Worm (Caenorhabditis elegans) whole organism, L1 larva: ENCODE results near the gene F09G8.10.
A peak's percentile ranks its signal among the peaks of the same experiment; 100 is the strongest.

Source experiments
- C34B4.2 ChIP-seq: sonication (generic microtip); optimal IDR thresholded peaks from 2 replicates; lab custom pipeline; 2017; ENCODE audit warnings: mild to moderate bottlenecking, missing genetic modification characterization, missing compliant biosample characterization
- F16B12.6 ChIP-seq: fragments of 150-350 bp; optimal IDR thresholded peaks from 2 replicates; lab custom pipeline; 2014; ENCODE audit warnings: missing biosample characterization, missing genetic modification characterization
- Y116A8C.19 ChIP-seq: sonication (generic microtip); optimal IDR thresholded peaks from 2 replicates; lab custom pipeline; 2016; ENCODE audit warnings: missing compliant biosample characterization, missing genetic modification characterization, borderline replicate concordance
- alr-1 ChIP-seq: fragments of 200-800 bp; sonication (Bioruptor generic); optimal IDR thresholded peaks from 2 replicates; lab custom pipeline; 2018; ENCODE audit warnings: borderline replicate concordance, mild to moderate bottlenecking, missing genetic modification characterization, missing compliant biosample characterization
- aly-2 ChIP-seq: fragments of 150-350 bp; optimal IDR thresholded peaks from 2 replicates; lab custom pipeline; 2014; ENCODE audit warnings: missing biosample characterization, missing genetic modification characterization
- ama-1 ChIP-seq: fragments of 150-350 bp; optimal IDR thresholded peaks from 2 replicates; lab custom pipeline; 2014
- blmp-1 ChIP-seq: fragments of 150-350 bp; optimal IDR thresholded peaks from 2 replicates; lab custom pipeline; 2014; ENCODE audit warnings: missing biosample characterization, missing genetic modification characterization
- ceh-63 ChIP-seq: fragments of 200-800 bp; sonication (Bioruptor generic); optimal IDR thresholded peaks from 2 replicates; lab custom pipeline; 2018; ENCODE audit warnings: mild to moderate bottlenecking, missing genetic modification characterization, missing compliant biosample characterization
- ceh-82 ChIP-seq, 3 experiments: fragments of 150-350 bp in 1 of 3; sonication (generic microtip) in 2 of 3; optimal IDR thresholded peaks; 2 replicates each; lab custom pipeline; 2014 to 2017; ENCODE audit warnings: missing biosample characterization in 3 of 3, missing genetic modification characterization in 3 of 3
- ceh-88 ChIP-seq: fragments of 200-800 bp; sonication (Bioruptor generic); IDR thresholded peaks from 2 replicates; pipeline ENCODE4 v1.3.6; 2022; ENCODE audit warnings: missing genetic modification characterization, missing compliant biosample characterization
- ceh-90 ChIP-seq: sonication (generic microtip); optimal IDR thresholded peaks from 2 replicates; lab custom pipeline; 2016; ENCODE audit warnings: missing genetic modification characterization, missing compliant biosample characterization
- ces-1 ChIP-seq: fragments of 150-350 bp; optimal IDR thresholded peaks from 2 replicates; lab custom pipeline; 2014; ENCODE audit warnings: missing biosample characterization, missing genetic modification reagents, missing genetic modification characterization
- dsc-1 ChIP-seq: sonication (generic microtip); optimal IDR thresholded peaks from 2 replicates; lab custom pipeline; 2016; ENCODE audit warnings: mild to moderate bottlenecking, missing genetic modification characterization, missing compliant biosample characterization
- efl-1 ChIP-seq, 4 experiments: fragments of 150-350 bp; optimal IDR thresholded peaks in 3 of 4; peaks in 1 of 4; 1 replicate in 1 of 4; 2 replicates in 3 of 4; lab custom pipeline; 2014; ENCODE audit warnings: missing biosample characterization in 2 of 4, missing genetic modification characterization in 2 of 4, missing genetic modification reagents in 2 of 4
- efl-3 ChIP-seq: fragments of 200-800 bp; sonication (Bioruptor generic); optimal IDR thresholded peaks from 2 replicates; lab custom pipeline; 2018; ENCODE audit warnings: mild to moderate bottlenecking, missing genetic modification characterization, missing compliant biosample characterization
- egl-27 ChIP-seq, 2 experiments: fragments of 150-350 bp in 1 of 2; sonication (generic microtip); optimal IDR thresholded peaks; 3 replicates each; lab custom pipeline; 2017 to 2018; ENCODE audit warnings: missing biosample characterization in 2 of 2, missing genetic modification characterization in 2 of 2, missing genetic modification reagents in 2 of 2
- elt-2 ChIP-seq: sonication (generic microtip); optimal IDR thresholded peaks from 2 replicates; lab custom pipeline; 2016; ENCODE audit warnings: missing genetic modification characterization, mild to moderate bottlenecking, inconsistent platforms, missing compliant biosample characterization, missing genetic modification reagents
- elt-3 ChIP-seq, 6 experiments: fragments of 150-350 bp in 1 of 6; sonication (generic microtip); optimal IDR thresholded peaks; 2 replicates each; lab custom pipeline; 2017 to 2018; ENCODE audit warnings: missing biosample characterization in 6 of 6, missing genetic modification characterization in 6 of 6, inconsistent platforms in 1 of 6
- ets-5 ChIP-seq: fragments of 200-800 bp; sonication (Bioruptor generic); IDR thresholded peaks from 2 replicates; pipeline ENCODE4 v1.3.6; 2022; ENCODE audit warnings: missing genetic modification characterization, missing compliant biosample characterization
- fkh-10 ChIP-seq: sonication (generic microtip); optimal IDR thresholded peaks from 2 replicates; lab custom pipeline; 2017; ENCODE audit warnings: missing biosample characterization, missing genetic modification reagents, missing genetic modification characterization
- fos-1 ChIP-seq: fragments of 150-350 bp; optimal IDR thresholded peaks from 2 replicates; lab custom pipeline; 2014; ENCODE audit warnings: missing biosample characterization, missing genetic modification characterization
- grh-1 ChIP-seq: fragments of 200-800 bp; sonication (Bioruptor generic); IDR thresholded peaks from 2 replicates; pipeline ENCODE4 v1.3.6; 2022; ENCODE audit warnings: missing genetic modification reagents, missing genetic modification characterization, missing compliant biosample characterization
- hlh-4 ChIP-seq: sonication (generic microtip); optimal IDR thresholded peaks from 2 replicates; lab custom pipeline; 2016; ENCODE audit warnings: mild to moderate bottlenecking, missing genetic modification characterization, missing compliant biosample characterization
- hpl-2 ChIP-seq: fragments of 150-350 bp; optimal IDR thresholded peaks from 2 replicates; lab custom pipeline; 2014; ENCODE audit warnings: missing biosample characterization, missing genetic modification reagents, missing genetic modification characterization
- irx-1 ChIP-seq: sonication (generic microtip); optimal IDR thresholded peaks from 2 replicates; lab custom pipeline; 2016; ENCODE audit warnings: missing genetic modification characterization, missing compliant biosample characterization
- isw-1 ChIP-seq: fragments of 200-800 bp; sonication (Bioruptor generic); IDR thresholded peaks from 2 replicates; pipeline ENCODE4 v1.3.6; 2022; ENCODE audit warnings: missing genetic modification characterization, missing compliant biosample characterization
- lin-13 ChIP-seq: fragments of 150-350 bp; optimal IDR thresholded peaks from 2 replicates; lab custom pipeline; 2014; ENCODE audit warnings: missing biosample characterization, missing genetic modification reagents, missing genetic modification characterization
- lin-15B ChIP-seq: fragments of 150-350 bp; sonication (generic microtip); optimal IDR thresholded peaks from 3 replicates; lab custom pipeline; 2014; ENCODE audit warnings: missing biosample characterization, missing genetic modification characterization
- lin-39 ChIP-seq: fragments of 150-350 bp; optimal IDR thresholded peaks from 2 replicates; lab custom pipeline; 2014; ENCODE audit warnings: missing biosample characterization, missing genetic modification reagents, missing genetic modification characterization
- lir-3 ChIP-seq: sonication (generic microtip); optimal IDR thresholded peaks from 2 replicates; lab custom pipeline; 2016; ENCODE audit warnings: mild to moderate bottlenecking, missing genetic modification characterization, moderate library complexity, missing compliant biosample characterization; ENCODE audit not compliant: poor library complexity
- mab-9 ChIP-seq: fragments of 200-800 bp; sonication (Bioruptor generic); IDR thresholded peaks from 2 replicates; pipeline ENCODE4 v1.3.6; 2022; ENCODE audit warnings: missing genetic modification reagents, missing genetic modification characterization, missing compliant biosample characterization
- mef-2 ChIP-seq: fragments of 150-350 bp; optimal IDR thresholded peaks from 2 replicates; lab custom pipeline; 2014; ENCODE audit warnings: missing biosample characterization, missing genetic modification characterization
- nhr-11 ChIP-seq: fragments of 150-350 bp; optimal IDR thresholded peaks from 2 replicates; lab custom pipeline; 2014; ENCODE audit warnings: missing biosample characterization, missing genetic modification characterization
- nhr-20 ChIP-seq: sonication (generic microtip); optimal IDR thresholded peaks from 2 replicates; lab custom pipeline; 2016; ENCODE audit warnings: mild to moderate bottlenecking, missing genetic modification characterization, missing compliant biosample characterization
- nhr-28 ChIP-seq: fragments of 150-350 bp; optimal IDR thresholded peaks from 2 replicates; lab custom pipeline; 2014; ENCODE audit warnings: missing biosample characterization, missing genetic modification characterization
- nhr-76 ChIP-seq: sonication (generic microtip); optimal IDR thresholded peaks from 2 replicates; lab custom pipeline; 2017; ENCODE audit warnings: missing biosample characterization, missing genetic modification characterization
- nhr-77 ChIP-seq: fragments of 150-350 bp; optimal IDR thresholded peaks from 2 replicates; lab custom pipeline; 2014; ENCODE audit warnings: missing biosample characterization, missing genetic modification characterization
- nhr-84 ChIP-seq: sonication (generic microtip); optimal IDR thresholded peaks from 2 replicates; lab custom pipeline; 2017; ENCODE audit warnings: missing biosample characterization, missing genetic modification characterization
- nhr-85 ChIP-seq: sonication (generic microtip); peaks from one replicate; lab custom pipeline; 2016; ENCODE audit warnings: missing genetic modification characterization, inconsistent platforms, missing compliant biosample characterization
- pag-3 ChIP-seq: sonication (generic microtip); optimal IDR thresholded peaks from 2 replicates; lab custom pipeline; 2017; ENCODE audit warnings: missing genetic modification characterization, mild to moderate bottlenecking, missing compliant biosample characterization, antibody characterized with exemption, borderline replicate concordance; ENCODE audit not compliant: insufficient read depth
- pax-3 ChIP-seq: fragments of 200-800 bp; sonication (Bioruptor generic); optimal IDR thresholded peaks from 2 replicates; lab custom pipeline; 2018; ENCODE audit warnings: mild to moderate bottlenecking, missing genetic modification characterization, moderate library complexity, missing compliant biosample characterization
- skn-1 ChIP-seq: fragments of 150-350 bp; optimal IDR thresholded peaks from 2 replicates; lab custom pipeline; 2014; ENCODE audit warnings: missing biosample characterization, missing genetic modification characterization
- snpc-4 ChIP-seq: fragments of 150-350 bp; optimal IDR thresholded peaks from 2 replicates; lab custom pipeline; 2014; ENCODE audit warnings: missing biosample characterization, missing genetic modification characterization
- snu-23 ChIP-seq: sonication (generic microtip); optimal IDR thresholded peaks from 2 replicates; lab custom pipeline; 2016; ENCODE audit warnings: missing genetic modification characterization, missing compliant biosample characterization
- sox-4 ChIP-seq: sonication (generic microtip); optimal IDR thresholded peaks from 2 replicates; lab custom pipeline; 2016; ENCODE audit warnings: missing genetic modification characterization, missing compliant biosample characterization
- sup-37 ChIP-seq: fragments of 200-800 bp; sonication (Bioruptor generic); optimal IDR thresholded peaks from 2 replicates; lab custom pipeline; 2018; ENCODE audit warnings: mild to moderate bottlenecking, missing genetic modification characterization, missing compliant biosample characterization
- tbx-2 ChIP-seq: sonication (generic microtip); optimal IDR thresholded peaks from 2 replicates; lab custom pipeline; 2016; ENCODE audit warnings: missing genetic modification characterization, missing compliant biosample characterization
- tlp-1 ChIP-seq: fragments of 150-350 bp; optimal IDR thresholded peaks from 2 replicates; lab custom pipeline; 2014; ENCODE audit warnings: missing biosample characterization, missing genetic modification characterization
- unc-30 ChIP-seq: sonication (generic microtip); optimal IDR thresholded peaks from 2 replicates; lab custom pipeline; 2017; ENCODE audit warnings: missing biosample characterization, missing genetic modification characterization
- unc-62 ChIP-seq: fragments of 150-350 bp; optimal IDR thresholded peaks from 2 replicates; lab custom pipeline; 2014; ENCODE audit warnings: missing biosample characterization, missing genetic modification reagents, missing genetic modification characterization
- unc-86 ChIP-seq: sonication (generic microtip); optimal IDR thresholded peaks from 2 replicates; lab custom pipeline; 2016; ENCODE audit warnings: missing genetic modification characterization, missing compliant biosample characterization
- unc-98 ChIP-seq: fragments of 200-800 bp; sonication (Bioruptor generic); IDR thresholded peaks from 2 replicates; pipeline ENCODE4 v1.3.6; 2022; ENCODE audit warnings: missing genetic modification characterization, missing compliant biosample characterization
- xbp-1 ChIP-seq: sonication (generic microtip); optimal IDR thresholded peaks from 2 replicates; lab custom pipeline; 2016; ENCODE audit warnings: missing genetic modification characterization, missing compliant biosample characterization

Gene F09G8.10

ce11 chrIII:8319100-8319499, 47.1 kb upstream of the F09G8.10 start, which contains the start of gene F10E9.11:
Gene F10E9.11, minus strand, starts transcription at chrIII:8319260.
- peak; percentile 62 for TF ChIP-seq ama-1
- no peak for TF ChIP-seq unc-62
- no peak for TF ChIP-seq ces-1
- no peak for TF ChIP-seq tlp-1 (tag; lab: Kevin White, UChicago)
- TF ChIP-seq aly-2 (tag; lab: Kevin White, UChicago), result no peak
- TF ChIP-seq efl-1 (optimal IDR thresholded peaks at IDR 0.05; lab: Kevin White, UChicago), result peak; percentile 97 to 99
- peak; percentile 96 to 99 for TF ChIP-seq efl-1 (GFP tag; optimal IDR thresholded peaks at IDR 0.05 in 1 of 2; lab: Kevin White, UChicago)
- peak; percentile 74 for TF ChIP-seq unc-86 (tag; lab: Kevin White, UChicago)
- peak; percentile 96 for TF ChIP-seq lir-3 (tag; lab: Kevin White, UChicago)
- TF ChIP-seq nhr-85 (tag; lab: Kevin White, UChicago), result peak; percentile 96
- no peak for TF ChIP-seq C34B4.2 (tag; lab: Kevin White, UChicago)
- no peak for TF ChIP-seq pag-3 (tag; lab: Kevin White, UChicago)
- peak; percentile 67 for TF ChIP-seq F16B12.6 (tag; lab: Kevin White, UChicago)
- TF ChIP-seq irx-1 (tag; lab: Kevin White, UChicago), result peak; percentile 91
- TF ChIP-seq efl-3 (GFP tag; lab: Kevin White, UChicago), result no peak
- TF ChIP-seq snpc-4, result peak; percentile 51
- peak; percentile 88 for TF ChIP-seq pax-3 (tag; lab: Kevin White, UChicago)
- TF ChIP-seq nhr-20 (tag; lab: Kevin White, UChicago), result peak; percentile 86
- peak; percentile 76 for TF ChIP-seq skn-1 (tag; lab: Kevin White, UChicago)
- peak; percentile 26 for TF ChIP-seq fkh-10
- no peak for TF ChIP-seq nhr-76 (tag; lab: Kevin White, UChicago)
- peak; percentile 92 for TF ChIP-seq dsc-1 (tag; lab: Kevin White, UChicago)
- TF ChIP-seq grh-1, result no peak; the same call in 1 of the 2 replicates
- TF ChIP-seq mef-2 (tag; lab: Kevin White, UChicago), result no peak
- TF ChIP-seq elt-3 (tag; optimal IDR thresholded peaks at IDR 0.05; lab: Kevin White, UChicago), result peak in 3 of 6 experiments; percentile 25 to 52 (median 28)
- TF ChIP-seq fos-1 (tag; lab: Kevin White, UChicago), result peak; percentile 30
- peak; percentile 91 for TF ChIP-seq snu-23 (GFP tag; lab: Kevin White, UChicago)
- TF ChIP-seq nhr-84 (tag; lab: Kevin White, UChicago), result no peak
- TF ChIP-seq sup-37 (GFP tag; lab: Kevin White, UChicago), result no peak
- no peak for TF ChIP-seq nhr-28 (tag; lab: Kevin White, UChicago)
- peak; percentile 91 for TF ChIP-seq sox-4 (tag; lab: Kevin White, UChicago)
- no peak for TF ChIP-seq lin-15B (tag; lab: Kevin White, UChicago)
- peak; percentile 85 for TF ChIP-seq xbp-1 (tag; lab: Kevin White, UChicago)
- peak; percentile 71 to 77 (median 74) for TF ChIP-seq ceh-82 (tag; optimal IDR thresholded peaks at IDR 0.05; lab: Kevin White, UChicago)
- TF ChIP-seq nhr-11 (tag; lab: Kevin White, UChicago), result no peak
- peak; percentile 69 for TF ChIP-seq blmp-1 (tag; lab: Kevin White, UChicago)
- TF ChIP-seq hlh-4 (tag; lab: Kevin White, UChicago), result no peak
- TF ChIP-seq mab-9, result no peak
- peak; percentile 76 for TF ChIP-seq isw-1 (GFP tag; lab: Robert Waterston, UW)
- TF ChIP-seq alr-1 (tag; lab: Kevin White, UChicago), result no peak
- peak; percentile 53; the same call in 1 of the 2 replicates for TF ChIP-seq ceh-88 (GFP tag; lab: Robert Waterston, UW)
- peak; percentile 92 for TF ChIP-seq tbx-2 (tag; lab: Kevin White, UChicago)
- TF ChIP-seq elt-2, result peak; percentile 9
- peak; percentile 75 for TF ChIP-seq lin-13 (GFP tag; lab: Kevin White, UChicago)
- peak; percentile 49 for TF ChIP-seq lin-39
- no peak for TF ChIP-seq unc-30
- TF ChIP-seq hpl-2, result no peak
- TF ChIP-seq ceh-63 (GFP tag; lab: Kevin White, UChicago), result no peak
- TF ChIP-seq ets-5 (GFP tag; lab: Robert Waterston, UW), result no peak
- peak; percentile 36 for TF ChIP-seq nhr-77 (tag; lab: Kevin White, UChicago)
- TF ChIP-seq egl-27 (tag; optimal IDR thresholded peaks at IDR 0.05; lab: Kevin White, UChicago), result no peak
- peak; percentile 76 for TF ChIP-seq unc-98
- TF ChIP-seq ceh-90, result peak; percentile 92
- peak; percentile 57 for TF ChIP-seq Y116A8C.19 (tag; lab: Kevin White, UChicago)
